Worm (Caenorhabditis elegans) whole organism, L2 larva: Measurements from ENCODE around the gene T21B4.15.

Experiments
- C34F6.9 ChIP-seq: fragments of 150-350 bp; optimal IDR thresholded peaks from 2 replicates; lab custom pipeline; 2014; ENCODE audit warnings: missing biosample characterization, missing genetic modification characterization
- F13H6.1 ChIP-seq: sonication (generic microtip); optimal IDR thresholded peaks from 2 replicates; lab custom pipeline; 2016; ENCODE audit warnings: missing genetic modification characterization, missing compliant biosample characterization
- R02D3.7 ChIP-seq: fragments of 150-350 bp; optimal IDR thresholded peaks from 2 replicates; lab custom pipeline; 2014; ENCODE audit warnings: missing biosample characterization, missing genetic modification characterization
- Y55F3AM.14 ChIP-seq: fragments of 200-800 bp; sonication (Bioruptor generic); optimal IDR thresholded peaks from 2 replicates; lab custom pipeline; 2018; ENCODE audit warnings: mild to moderate bottlenecking, missing genetic modification characterization, missing compliant biosample characterization
- ZK546.5 ChIP-seq: sonication (generic microtip); optimal IDR thresholded peaks from 2 replicates; lab custom pipeline; 2017; ENCODE audit warnings: missing biosample characterization, missing genetic modification characterization
- alr-1 ChIP-seq: fragments of 150-350 bp; optimal IDR thresholded peaks from 2 replicates; lab custom pipeline; 2014; ENCODE audit warnings: missing biosample characterization, missing genetic modification characterization
- aly-2 ChIP-seq: fragments of 150-350 bp; optimal IDR thresholded peaks from 2 replicates; lab custom pipeline; 2014; ENCODE audit warnings: missing biosample characterization, missing genetic modification characterization
- ceh-82 ChIP-seq: fragments of 150-350 bp; optimal IDR thresholded peaks from 2 replicates; lab custom pipeline; 2014; ENCODE audit warnings: missing biosample characterization, missing genetic modification characterization
- crh-2 ChIP-seq: sonication (generic microtip); optimal IDR thresholded peaks from 2 replicates; lab custom pipeline; 2017; ENCODE audit warnings: missing biosample characterization, missing genetic modification characterization
- dmd-4 ChIP-seq: sonication (generic microtip); optimal IDR thresholded peaks from 2 replicates; lab custom pipeline; 2017; ENCODE audit warnings: missing biosample characterization, missing genetic modification characterization
- egl-27 ChIP-seq: sonication (generic microtip); optimal IDR thresholded peaks from 3 replicates; lab custom pipeline; 2017; ENCODE audit warnings: missing biosample characterization, missing genetic modification reagents, missing genetic modification characterization
- elt-1 ChIP-seq: fragments of 150-350 bp; optimal IDR thresholded peaks from 2 replicates; lab custom pipeline; 2014; ENCODE audit warnings: missing biosample characterization, missing genetic modification characterization
- elt-3 ChIP-seq: sonication (generic microtip); optimal IDR thresholded peaks from 2 replicates; lab custom pipeline; 2017; ENCODE audit warnings: missing biosample characterization, missing genetic modification characterization
- fos-1 ChIP-seq: fragments of 150-350 bp; optimal IDR thresholded peaks from 2 replicates; lab custom pipeline; 2014; ENCODE audit warnings: missing biosample characterization, missing genetic modification characterization
- gmeb-1 ChIP-seq: fragments of 150-350 bp; optimal IDR thresholded peaks from 2 replicates; lab custom pipeline; 2014; ENCODE audit warnings: missing biosample characterization, missing genetic modification characterization
- lin-11 ChIP-seq: fragments of 150-350 bp; sonication (generic microtip); optimal IDR thresholded peaks from 2 replicates; lab custom pipeline; 2014; ENCODE audit warnings: missing biosample characterization, missing genetic modification characterization, inconsistent platforms, mixed read lengths
- lin-13 ChIP-seq: fragments of 150-350 bp; optimal IDR thresholded peaks from 2 replicates; lab custom pipeline; 2014; ENCODE audit warnings: missing biosample characterization, missing genetic modification reagents, missing genetic modification characterization
- lin-39 ChIP-seq: fragments of 150-350 bp; optimal IDR thresholded peaks from 2 replicates; lab custom pipeline; 2014; ENCODE audit warnings: missing biosample characterization, missing genetic modification reagents, missing genetic modification characterization
- lsy-2 ChIP-seq, 2 experiments: fragments of 150-350 bp in 1 of 2; sonication (generic microtip) in 1 of 2; optimal IDR thresholded peaks; 2 replicates each; lab custom pipeline; 2014 to 2017; ENCODE audit warnings: missing biosample characterization in 2 of 2, missing genetic modification characterization in 2 of 2
- mab-5 ChIP-seq: fragments of 150-350 bp; optimal IDR thresholded peaks from 2 replicates; lab custom pipeline; 2014; ENCODE audit warnings: missing biosample characterization, missing genetic modification characterization
- mdl-1 ChIP-seq, 2 experiments: fragments of 150-350 bp in 1 of 2; sonication (generic microtip) in 1 of 2; optimal IDR thresholded peaks; 2 replicates each; lab custom pipeline; 2017; ENCODE audit warnings: missing biosample characterization in 2 of 2, missing genetic modification characterization in 2 of 2
- nhr-10 ChIP-seq: sonication (generic microtip); optimal IDR thresholded peaks from 2 replicates; lab custom pipeline; 2017; ENCODE audit warnings: missing biosample characterization, missing genetic modification characterization
- nhr-129 ChIP-seq: fragments of 150-350 bp; optimal IDR thresholded peaks from 2 replicates; lab custom pipeline; 2014; ENCODE audit warnings: missing biosample characterization, missing genetic modification characterization
- nhr-21 ChIP-seq: fragments of 150-350 bp; optimal IDR thresholded peaks from 2 replicates; lab custom pipeline; 2014; ENCODE audit warnings: missing biosample characterization, missing genetic modification characterization
- nhr-23 ChIP-seq: fragments of 150-350 bp; optimal IDR thresholded peaks from 2 replicates; lab custom pipeline; 2014; ENCODE audit warnings: missing biosample characterization, missing genetic modification reagents, missing genetic modification characterization
- nhr-237 ChIP-seq: fragments of 150-350 bp; optimal IDR thresholded peaks from 2 replicates; lab custom pipeline; 2014; ENCODE audit warnings: missing biosample characterization, missing genetic modification characterization
- nhr-25 ChIP-seq: fragments of 150-350 bp; sonication (generic microtip); optimal IDR thresholded peaks from 3 replicates; lab custom pipeline; 2014; ENCODE audit warnings: missing biosample characterization, missing genetic modification characterization
- nhr-6 ChIP-seq: fragments of 150-350 bp; optimal IDR thresholded peaks from 2 replicates; lab custom pipeline; 2014; ENCODE audit warnings: missing biosample characterization, missing genetic modification characterization
- nhr-77 ChIP-seq: fragments of 150-350 bp; optimal IDR thresholded peaks from 2 replicates; lab custom pipeline; 2014; ENCODE audit warnings: missing biosample characterization, missing genetic modification characterization
- peb-1 ChIP-seq: fragments of 150-350 bp; optimal IDR thresholded peaks from 2 replicates; lab custom pipeline; 2014; ENCODE audit warnings: missing biosample characterization, missing genetic modification characterization
- sem-4 ChIP-seq: fragments of 150-350 bp; optimal IDR thresholded peaks from 2 replicates; lab custom pipeline; 2014; ENCODE audit warnings: missing biosample characterization, missing genetic modification reagents, missing genetic modification characterization
- skn-1 ChIP-seq: sonication (generic microtip); optimal IDR thresholded peaks from 2 replicates; lab custom pipeline; 2017; ENCODE audit warnings: missing biosample characterization, missing genetic modification characterization
- sma-3 ChIP-seq: sonication (generic microtip); optimal IDR thresholded peaks from 2 replicates; lab custom pipeline; 2016; ENCODE audit warnings: missing genetic modification reagents, missing genetic modification characterization, missing compliant biosample characterization
- sma-9 ChIP-seq, 2 experiments: fragments of 150-350 bp in 1 of 2; sonication (generic microtip) in 1 of 2; optimal IDR thresholded peaks; 2 replicates each; lab custom pipeline; 2014 to 2016; ENCODE audit warnings: missing genetic modification characterization in 2 of 2, mild to moderate bottlenecking in 1 of 2, missing biosample characterization in 1 of 2, missing compliant biosample characterization in 1 of 2, missing genetic modification reagents in 1 of 2, moderate library complexity in 1 of 2
- snpc-4 ChIP-seq: fragments of 150-350 bp; optimal IDR thresholded peaks from 2 replicates; lab custom pipeline; 2014; ENCODE audit warnings: missing biosample characterization, missing genetic modification characterization
- unc-55 ChIP-seq: fragments of 150-350 bp; sonication (generic microtip); optimal IDR thresholded peaks from 3 replicates; lab custom pipeline; 2014; ENCODE audit warnings: missing biosample characterization, missing genetic modification reagents, missing genetic modification characterization
- unc-62 ChIP-seq: fragments of 150-350 bp; optimal IDR thresholded peaks from 2 replicates; lab custom pipeline; 2014; ENCODE audit warnings: missing biosample characterization, missing genetic modification reagents, missing genetic modification characterization
- zag-1 ChIP-seq: fragments of 150-350 bp; optimal IDR thresholded peaks from 2 replicates; lab custom pipeline; 2014; ENCODE audit warnings: missing biosample characterization, missing genetic modification characterization
- ztf-4 ChIP-seq: fragments of 150-350 bp; optimal IDR thresholded peaks from 2 replicates; lab custom pipeline; 2014; ENCODE audit warnings: missing biosample characterization, missing genetic modification characterization

The T21B4.15 gene

ce11 chrII:12456633-12457032 lies 33.4 kb upstream of the T21B4.15 start, which contains the start of gene sre-32:
TSS of gene sre-32 (minus strand) at chrII:12456733.
- TF ChIP-seq C34F6.9 (no peak), elt-3 (tag; lab: Kevin White, UChicago) (no peak), ceh-82 (tag; lab: Kevin White, UChicago) (no peak), peb-1 (tag; lab: Kevin White, UChicago) (no peak), nhr-23 (tag; lab: Kevin White, UChicago) (no peak), egl-27 (no peak), nhr-6 (tag; lab: Kevin White, UChicago) (no peak), sem-4 (tag; lab: Kevin White, UChicago) (no peak), mab-5 (tag; lab: Kevin White, UChicago) (no peak), gmeb-1 (tag; lab: Kevin White, UChicago) (no peak), alr-1 (tag; lab: Kevin White, UChicago) (no peak), lin-13 (GFP tag; lab: Kevin White, UChicago) (no peak), sma-3 (GFP tag; lab: Kevin White, UChicago) (no peak), snpc-4 (tag; lab: Kevin White, UChicago) (no peak), dmd-4 (tag; lab: Kevin White, UChicago) (no peak), fos-1 (tag; lab: Kevin White, UChicago) (no peak), aly-2 (tag; lab: Kevin White, UChicago) (no peak)

ce11 chrII:12457275-12457674 lies 32.7 kb upstream of the T21B4.15 start, which contains the start of gene sre-38:
TSS of gene sre-38 (plus strand) at chrII:12457575.
- TF ChIP-seq C34F6.9 (no peak), sma-9 (GFP tag; optimal IDR thresholded peaks at IDR 0.05; lab: Kevin White, UChicago) (no peak), sma-9 (tag; optimal IDR thresholded peaks at IDR 0.05; lab: Kevin White, UChicago) (no peak), aly-2 (tag; lab: Kevin White, UChicago) (no peak), nhr-77 (tag; lab: Kevin White, UChicago) (no peak), gmeb-1 (tag; lab: Kevin White, UChicago) (no peak), ZK546.5 (tag; lab: Kevin White, UChicago) (no peak), elt-1 (no peak), lin-39 (tag; lab: Kevin White, UChicago) (no peak), mab-5 (tag; lab: Kevin White, UChicago) (no peak), skn-1 (tag; lab: Kevin White, UChicago) (no peak), sem-4 (tag; lab: Kevin White, UChicago) (no peak)

ce11 chrII:12459422-12459821 lies 30.6 kb upstream of the T21B4.15 start, which contains the start of gene tag-281:
TSS of gene tag-281 (plus strand) at chrII:12459761.
- peak; percentile 36 for TF ChIP-seq ztf-4
- peak; percentile 7 for TF ChIP-seq zag-1
- TF ChIP-seq unc-55 (GFP tag; lab: Kevin White, UChicago): peak; percentile 93
- peak; percentile 82 for TF ChIP-seq crh-2 (tag; lab: Kevin White, UChicago)
- TF ChIP-seq sma-9 (GFP tag; optimal IDR thresholded peaks at IDR 0.05; lab: Kevin White, UChicago): peak; percentile 86
- no peak for TF ChIP-seq sma-9 (tag; optimal IDR thresholded peaks at IDR 0.05; lab: Kevin White, UChicago)
- TF ChIP-seq alr-1 (tag; lab: Kevin White, UChicago): no peak
- no peak for TF ChIP-seq unc-62
- peak in 1 of 2 experiments; percentile 14 for TF ChIP-seq mdl-1 (tag; optimal IDR thresholded peaks at IDR 0.05; lab: Kevin White, UChicago)
- peak; percentile 49 for TF ChIP-seq R02D3.7
- peak; percentile 74 for TF ChIP-seq F13H6.1 (tag; lab: Kevin White, UChicago)
- TF ChIP-seq C34F6.9: peak; percentile 85
- TF ChIP-seq lin-13 (GFP tag; lab: Kevin White, UChicago): peak; percentile 85
- TF ChIP-seq dmd-4 (tag; lab: Kevin White, UChicago): no peak
- peak; percentile 81 for TF ChIP-seq nhr-25 (tag; lab: Kevin White, UChicago)
- peak; percentile 47 for TF ChIP-seq ZK546.5 (tag; lab: Kevin White, UChicago)
- peak; percentile 13 for TF ChIP-seq nhr-6 (tag; lab: Kevin White, UChicago)
- peak; percentile 82 for TF ChIP-seq sma-3 (GFP tag; lab: Kevin White, UChicago)
- TF ChIP-seq snpc-4 (tag; lab: Kevin White, UChicago): peak; percentile 85
- peak; percentile 99 for TF ChIP-seq gmeb-1 (tag; lab: Kevin White, UChicago)
- TF ChIP-seq sem-4 (tag; lab: Kevin White, UChicago): peak; percentile 58
- TF ChIP-seq fos-1 (tag; lab: Kevin White, UChicago): no peak
- peak; percentile 41 for TF ChIP-seq nhr-10 (tag; lab: Kevin White, UChicago)
- no peak for TF ChIP-seq aly-2 (tag; lab: Kevin White, UChicago)
- peak; percentile 72 for TF ChIP-seq nhr-21
- TF ChIP-seq lin-11: peak; percentile 66
- peak; percentile 49 for TF ChIP-seq nhr-237 (tag; lab: Kevin White, UChicago)
- peak; percentile 86 to 92 for TF ChIP-seq lsy-2 (tag; optimal IDR thresholded peaks at IDR 0.05; lab: Kevin White, UChicago)
- TF ChIP-seq Y55F3AM.14 (GFP tag; lab: Kevin White, UChicago): no peak
- no peak for TF ChIP-seq nhr-23 (tag; lab: Kevin White, UChicago)
- TF ChIP-seq egl-27: peak; percentile 71
- TF ChIP-seq nhr-129 (tag; lab: Kevin White, UChicago): peak; percentile 40
- peak; percentile 68 for TF ChIP-seq mab-5 (tag; lab: Kevin White, UChicago)
